Fruit fly (Drosophila melanogaster) whole organism, embryonic: ENCODE results near the gene Myo95E.

Experiments
- CG12744 ChIP-seq: fragments of 200-800 bp; sonication (Bioruptor generic); optimal IDR thresholded peaks from 2 replicates; lab custom pipeline; 2016; ENCODE audit warnings: missing biosample characterization, missing genetic modification characterization
- CG14014 ChIP-seq: fragments of 200-800 bp; sonication (Bioruptor generic); IDR thresholded peaks from 2 replicates; pipeline ENCODE4 v1.3.6; 2022; ENCODE audit warnings: missing biosample characterization, missing genetic modification characterization
- CG14441 ChIP-seq: fragments of 200-800 bp; sonication (Bioruptor generic); IDR thresholded peaks from 2 replicates; pipeline ENCODE4 v1.3.6; 2022; ENCODE audit warnings: missing biosample characterization, missing genetic modification characterization
- CG15696 ChIP-seq: fragments of 200-800 bp; sonication (Bioruptor generic); optimal IDR thresholded peaks from 2 replicates; lab custom pipeline; 2019; ENCODE audit warnings: missing biosample characterization, mild to moderate bottlenecking, missing genetic modification characterization, moderate library complexity
- CG17186 ChIP-seq: fragments of 200-800 bp; sonication (Bioruptor generic); optimal IDR thresholded peaks from 3 replicates; lab custom pipeline; 2017; ENCODE audit warnings: missing biosample characterization, missing genetic modification reagents, missing genetic modification characterization
- CG17568 ChIP-seq: fragments of 200-800 bp; sonication (Bioruptor generic); optimal IDR thresholded peaks from 2 replicates; lab custom pipeline; 2018; ENCODE audit warnings: missing biosample characterization, mild to moderate bottlenecking, missing genetic modification characterization, moderate library complexity
- CG2120 ChIP-seq: fragments of 200-800 bp; sonication (Bioruptor generic); optimal IDR thresholded peaks from 3 replicates; lab custom pipeline; 2016; ENCODE audit warnings: missing biosample characterization, missing genetic modification characterization
- CG2129 ChIP-seq: fragments of 200-800 bp; sonication (Bioruptor generic); IDR thresholded peaks from 2 replicates; pipeline ENCODE4 v1.3.6; 2022; ENCODE audit warnings: missing biosample characterization, missing genetic modification characterization; ENCODE audit not compliant: partially characterized antibody
- CG33213 ChIP-seq: fragments of 200-800 bp; sonication (Bioruptor generic); optimal IDR thresholded peaks from 3 replicates; lab custom pipeline; 2016; ENCODE audit warnings: missing biosample characterization, missing genetic modification characterization
- CG33557 ChIP-seq: fragments of 200-800 bp; sonication (Bioruptor generic); optimal IDR thresholded peaks from 2 replicates; lab custom pipeline; 2019; ENCODE audit warnings: missing biosample characterization, mild to moderate bottlenecking, missing genetic modification characterization, moderate library complexity
- CG4617 ChIP-seq: fragments of 200-800 bp; sonication (Bioruptor generic); optimal IDR thresholded peaks from 3 replicates; lab custom pipeline; 2016; ENCODE audit warnings: missing biosample characterization, missing genetic modification characterization, borderline replicate concordance
- CG4707 ChIP-seq: fragments of 200-800 bp; sonication (Bioruptor generic); optimal IDR thresholded peaks from 2 replicates; lab custom pipeline; 2018; ENCODE audit warnings: missing biosample characterization, mild to moderate bottlenecking, missing genetic modification characterization, moderate library complexity
- CG6765 ChIP-seq: fragments of 200-800 bp; sonication (Bioruptor generic); optimal IDR thresholded peaks from 3 replicates; lab custom pipeline; 2017; ENCODE audit warnings: missing biosample characterization, mild to moderate bottlenecking, missing genetic modification characterization
- CG8089 ChIP-seq: fragments of 200-800 bp; sonication (Bioruptor generic); optimal IDR thresholded peaks from 3 replicates; lab custom pipeline; 2016; ENCODE audit warnings: missing biosample characterization, missing genetic modification characterization
- Dek ChIP-seq: fragments of 200-800 bp; sonication (Bioruptor generic); optimal IDR thresholded peaks from 3 replicates; lab custom pipeline; 2019; ENCODE audit warnings: missing biosample characterization, mild to moderate bottlenecking, missing genetic modification characterization, moderate library complexity
- Dll ChIP-seq: fragments of 200-800 bp; sonication (Bioruptor generic); IDR thresholded peaks from 4 replicates; pipeline ENCODE4 v1.3.6; 2022; ENCODE audit warnings: missing biosample characterization, missing genetic modification characterization; ENCODE audit not compliant: partially characterized antibody
- Fer2 ChIP-seq: fragments of 200-800 bp; sonication (Bioruptor generic); optimal IDR thresholded peaks from 2 replicates; lab custom pipeline; 2018; ENCODE audit warnings: missing biosample characterization, mild to moderate bottlenecking, missing genetic modification characterization, moderate library complexity
- Fer3 ChIP-seq: fragments of 200-800 bp; sonication (Bioruptor generic); optimal IDR thresholded peaks from 2 replicates; lab custom pipeline; 2018; ENCODE audit warnings: missing biosample characterization, mild to moderate bottlenecking, missing genetic modification characterization, moderate library complexity
- HLH3B ChIP-seq: fragments of 200-800 bp; sonication (Bioruptor generic); IDR thresholded peaks from 2 replicates; pipeline ENCODE4 v1.3.6; 2022; ENCODE audit warnings: missing biosample characterization, missing genetic modification characterization
- Hr51 ChIP-seq, 2 experiments: fragments of 200-800 bp; sonication (Bioruptor generic); optimal IDR thresholded peaks; 2 replicates in 1 of 2; 3 replicates in 1 of 2; lab custom pipeline; 2016 to 2018; ENCODE audit warnings: missing biosample characterization in 2 of 2, missing genetic modification characterization in 2 of 2, mild to moderate bottlenecking in 1 of 2, moderate library complexity in 1 of 2
- Mad ChIP-seq: fragments of 200-800 bp; sonication (Bioruptor generic); optimal IDR thresholded peaks from 2 replicates; lab custom pipeline; 2016; ENCODE audit warnings: missing biosample characterization, missing genetic modification characterization
- Nf-YB ChIP-seq: fragments of 200-800 bp; sonication (Bioruptor generic); optimal IDR thresholded peaks from 3 replicates; lab custom pipeline; 2019; ENCODE audit warnings: missing biosample characterization, mild to moderate bottlenecking, missing genetic modification characterization, moderate library complexity
- Poxn ChIP-seq: fragments of 200-800 bp; sonication (Bioruptor generic); IDR thresholded peaks from 2 replicates; pipeline ENCODE4 v1.3.6; 2022; ENCODE audit warnings: missing biosample characterization, missing genetic modification characterization
- Sin3A ChIP-seq: fragments of >200 bp; optimal IDR thresholded peaks from 2 replicates; lab custom pipeline; 2018
- Ssrp ChIP-seq: fragments of 200-800 bp; sonication (Bioruptor generic); optimal IDR thresholded peaks from 2 replicates; lab custom pipeline; 2018; ENCODE audit warnings: missing biosample characterization, mild to moderate bottlenecking, missing genetic modification characterization, moderate library complexity
- Tbp ChIP-seq: fragments of >200 bp; optimal IDR thresholded peaks from 2 replicates; lab custom pipeline; 2018; ENCODE audit warnings: missing biosample characterization, missing genetic modification characterization
- Usf ChIP-seq: fragments of 200-800 bp; sonication (Bioruptor generic); optimal IDR thresholded peaks from 2 replicates; lab custom pipeline; 2017; ENCODE audit warnings: missing genotype, missing biosample characterization, missing genetic modification characterization
- amos ChIP-seq: fragments of 200-800 bp; sonication (Bioruptor generic); IDR thresholded peaks from 2 replicates; pipeline ENCODE4 v1.3.6; 2022; ENCODE audit warnings: missing biosample characterization, missing genetic modification characterization; ENCODE audit not compliant: partially characterized antibody
- ash1 ChIP-seq: fragments of 200-800 bp; sonication (Bioruptor generic); optimal IDR thresholded peaks from 2 replicates; lab custom pipeline; 2018; ENCODE audit warnings: missing biosample characterization, mild to moderate bottlenecking, missing genetic modification characterization
- br ChIP-seq: fragments of >200 bp; optimal IDR thresholded peaks from 2 replicates; lab custom pipeline; 2017
- cad ChIP-seq: fragments of >200 bp; optimal IDR thresholded peaks from 2 replicates; lab custom pipeline; 2017; ENCODE audit warnings: missing biosample characterization, missing genetic modification characterization
- crol ChIP-seq: fragments of 200-800 bp; sonication (Bioruptor generic); IDR thresholded peaks from 2 replicates; pipeline ENCODE4 v1.3.6; 2022; ENCODE audit warnings: missing biosample characterization, missing genetic modification characterization
- en ChIP-seq: fragments of 200-800 bp; sonication (Bioruptor generic); optimal IDR thresholded peaks from 2 replicates; lab custom pipeline; 2016; ENCODE audit warnings: missing biosample characterization, missing genetic modification characterization
- fd102C ChIP-seq: fragments of 200-800 bp; sonication (Bioruptor generic); optimal IDR thresholded peaks from 2 replicates; lab custom pipeline; 2018; ENCODE audit warnings: missing biosample characterization, mild to moderate bottlenecking, missing genetic modification characterization, moderate library complexity
- fd3F ChIP-seq: fragments of 200-800 bp; sonication (Bioruptor generic); optimal IDR thresholded peaks from 2 replicates; lab custom pipeline; 2018; ENCODE audit warnings: missing biosample characterization, mild to moderate bottlenecking, missing genetic modification characterization, moderate library complexity
- fd64A ChIP-seq: fragments of 200-800 bp; sonication (Bioruptor generic); optimal IDR thresholded peaks from 3 replicates; lab custom pipeline; 2018; ENCODE audit warnings: missing biosample characterization, mild to moderate bottlenecking, missing genetic modification characterization
- gt ChIP-seq: fragments of 200-800 bp; sonication (Bioruptor generic); IDR thresholded peaks from 2 replicates; pipeline ENCODE4 v1.3.6; 2022; ENCODE audit warnings: missing biosample characterization, missing genetic modification characterization
- insv ChIP-seq, 2 experiments: fragments of 200-800 bp; sonication (Bioruptor generic); optimal IDR thresholded peaks; 3 replicates each; lab custom pipeline; 2016 to 2018; ENCODE audit warnings: missing biosample characterization in 2 of 2, missing genetic modification characterization in 2 of 2
- kah ChIP-seq: fragments of 200-800 bp; sonication (Bioruptor generic); optimal IDR thresholded peaks from 2 replicates; lab custom pipeline; 2018; ENCODE audit warnings: missing biosample characterization, mild to moderate bottlenecking, missing genetic modification characterization
- kni ChIP-seq: fragments of 200-800 bp; sonication (Bioruptor generic); optimal IDR thresholded peaks from 3 replicates; lab custom pipeline; 2017; ENCODE audit warnings: mild to moderate bottlenecking, missing biosample characterization, missing genetic modification reagents, missing genetic modification characterization
- lbe ChIP-seq: fragments of 200-800 bp; sonication (Bioruptor generic); optimal IDR thresholded peaks from 2 replicates; lab custom pipeline; 2016; ENCODE audit warnings: missing biosample characterization, mild to moderate bottlenecking, missing genetic modification characterization
- lilli ChIP-seq: fragments of 200-800 bp; sonication (Bioruptor generic); optimal IDR thresholded peaks from 3 replicates; lab custom pipeline; 2016; ENCODE audit warnings: missing biosample characterization, missing genetic modification characterization
- mirr ChIP-seq: fragments of 200-800 bp; sonication (Bioruptor generic); optimal IDR thresholded peaks from 3 replicates; lab custom pipeline; 2018; ENCODE audit warnings: missing biosample characterization, mild to moderate bottlenecking, missing genetic modification characterization
- nerfin-1 ChIP-seq: fragments of 200-800 bp; sonication (Bioruptor generic); optimal IDR thresholded peaks from 3 replicates; lab custom pipeline; 2019; ENCODE audit warnings: missing biosample characterization, mild to moderate bottlenecking, missing genetic modification characterization, moderate library complexity
- sima ChIP-seq: fragments of 200-800 bp; sonication (Bioruptor generic); optimal IDR thresholded peaks from 2 replicates; lab custom pipeline; 2016; ENCODE audit warnings: missing biosample characterization, missing genetic modification characterization
- sob ChIP-seq: fragments of 200-800 bp; sonication (Bioruptor generic); IDR thresholded peaks from 2 replicates; pipeline ENCODE4 v1.3.6; 2022; ENCODE audit warnings: missing biosample characterization, missing genetic modification characterization
- tna ChIP-seq: fragments of 200-800 bp; sonication (Bioruptor generic); IDR thresholded peaks from 2 replicates; pipeline ENCODE4 v1.3.6; 2022; ENCODE audit warnings: missing biosample characterization, missing genetic modification characterization; ENCODE audit not compliant: partially characterized antibody
- toy ChIP-seq: fragments of 200-800 bp; sonication (Bioruptor generic); IDR thresholded peaks from 2 replicates; pipeline ENCODE4 v1.3.6; 2022; ENCODE audit warnings: missing biosample characterization, missing genetic modification characterization
- unc-4 ChIP-seq: fragments of 200-800 bp; sonication (Bioruptor generic); IDR thresholded peaks from 2 replicates; pipeline ENCODE4 v1.3.6; 2022; ENCODE audit warnings: missing biosample characterization, missing genetic modification characterization; ENCODE audit not compliant: partially characterized antibody
- vvl ChIP-seq: fragments of 200-800 bp; sonication (Bioruptor generic); IDR thresholded peaks from 2 replicates; pipeline ENCODE4 v1.3.6; 2022; ENCODE audit warnings: missing biosample characterization, missing genetic modification characterization
- wor ChIP-seq: fragments of 200-800 bp; sonication (Bioruptor generic); IDR thresholded peaks from 2 replicates; pipeline ENCODE4 v1.3.6; 2022; ENCODE audit warnings: missing biosample characterization, missing genetic modification characterization

Myo95E gene

DNA sequence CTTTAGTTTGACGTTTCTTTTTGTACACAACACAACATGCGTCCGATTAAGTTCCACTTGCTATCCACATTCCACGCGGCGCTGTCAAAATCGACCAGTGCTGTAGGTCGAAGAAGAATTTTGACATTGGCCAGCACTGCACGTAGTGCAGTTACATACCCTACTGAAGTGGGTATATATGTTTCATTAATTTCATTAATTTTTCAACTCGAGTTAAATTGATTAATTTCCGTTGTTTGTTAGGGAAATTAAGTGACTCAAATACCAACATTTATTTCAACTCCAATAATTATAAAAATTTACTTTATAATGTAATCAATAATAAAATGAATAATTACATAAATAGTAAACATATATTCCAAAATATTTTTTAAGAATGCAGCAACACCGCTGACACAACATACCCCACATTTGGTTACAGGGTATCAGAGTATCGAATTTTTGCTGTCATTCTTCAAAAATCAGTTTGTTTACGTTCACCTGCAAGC lies 52.4 kb downstream of the Myo95E start, which contains the start of the genes eIF4EHP and CG18428 (continued):
- TF ChIP-seq sob (GFP tag; lab: Robert Waterston, UW): no peak
- no peak for TF ChIP-seq Tbp
- TF ChIP-seq lbe (GFP tag; lab: Kevin White, UChicago): peak; percentile 97
- TF ChIP-seq CG14441: no peak
- peak; percentile 85 for TF ChIP-seq CG33213 (GFP tag; lab: Kevin White, UChicago)
- TF ChIP-seq ash1 (GFP tag; lab: Kevin White, UChicago): peak; percentile 92
- no peak for TF ChIP-seq Dll
- TF ChIP-seq Mad (GFP tag; lab: Kevin White, UChicago): peak; percentile 84
- peak; percentile 36 for TF ChIP-seq sima (GFP tag; lab: Kevin White, UChicago)
- no peak for TF ChIP-seq amos (GFP tag; lab: Robert Waterston, UW)
- no peak for TF ChIP-seq tna (GFP tag; lab: Robert Waterston, UW)
- TF ChIP-seq CG8089 (GFP tag; lab: Kevin White, UChicago): peak; percentile 65
- TF ChIP-seq kah (GFP tag; lab: Kevin White, UChicago): peak; percentile 98
- TF ChIP-seq Fer2 (tag; lab: Kevin White, UChicago): peak; percentile 100
- TF ChIP-seq kni: peak; percentile 98
- TF ChIP-seq insv (GFP tag; optimal IDR thresholded peaks at IDR 0.05; lab: Kevin White, UChicago): peak in 1 of 2 experiments; percentile 88
- TF ChIP-seq Dek (tag; lab: Kevin White, UChicago): peak; percentile 99
- peak; percentile 91 for TF ChIP-seq fd102C (GFP tag; lab: Kevin White, UChicago)
- TF ChIP-seq CG2120 (GFP tag; lab: Kevin White, UChicago): peak; percentile 98
- TF ChIP-seq CG17568: peak; percentile 98
- no peak for TF ChIP-seq crol (GFP tag; lab: Robert Waterston, UW)
- no peak for TF ChIP-seq wor (GFP tag; lab: Robert Waterston, UW)
- no peak for TF ChIP-seq CG14014
- peak; percentile 98 for TF ChIP-seq CG6765
- peak; percentile 90 for TF ChIP-seq fd64A (GFP tag; lab: Kevin White, UChicago)
- TF ChIP-seq CG4707: peak; percentile 97
- TF ChIP-seq Ssrp (tag; lab: Kevin White, UChicago): peak; percentile 100
- peak; percentile 99 for TF ChIP-seq Usf (GFP tag; lab: Kevin White, UChicago)
- TF ChIP-seq CG33557 (GFP tag; lab: Kevin White, UChicago): peak; percentile 100
- peak; percentile 100 for TF ChIP-seq fd3F
- no peak for TF ChIP-seq cad (GFP tag; lab: Kevin White, UChicago)
- TF ChIP-seq CG4617 (GFP tag; lab: Kevin White, UChicago): peak; percentile 96
- no peak for TF ChIP-seq CG2129 (GFP tag; lab: Robert Waterston, UW)
- TF ChIP-seq mirr (GFP tag; lab: Kevin White, UChicago): peak; percentile 98
- no peak for TF ChIP-seq vvl (GFP tag; lab: Robert Waterston, UW)
- peak; percentile 99 for TF ChIP-seq nerfin-1 (tag; lab: Kevin White, UChicago)
- peak; percentile 90 for TF ChIP-seq CG17186 (GFP tag; lab: Kevin White, UChicago)
- 0 out of 2 replicates have a peak, but pooled peaks have one; percentile 97 for TF ChIP-seq Poxn (GFP tag; lab: Robert Waterston, UW)
- TF ChIP-seq en: peak; percentile 69
- no peak; the same call in 1 of the 2 replicates for TF ChIP-seq toy
- no peak for TF ChIP-seq gt
- peak; percentile 84 for TF ChIP-seq CG12744 (GFP tag; lab: Kevin White, UChicago)
- TF ChIP-seq HLH3B: no peak
- peak; percentile 92 for TF ChIP-seq Nf-YB (GFP tag; lab: Kevin White, UChicago)
- TF ChIP-seq CG15696 (tag; lab: Kevin White, UChicago): peak; percentile 100
- TF ChIP-seq lilli (GFP tag; lab: Kevin White, UChicago): peak; percentile 97
- TF ChIP-seq unc-4: no peak
- peak; percentile 100 for TF ChIP-seq Fer3 (tag; lab: Kevin White, UChicago)
- TF ChIP-seq Hr51 (GFP tag; optimal IDR thresholded peaks at IDR 0.05; lab: Kevin White, UChicago): peak; percentile 90 to 100
- no peak for TF ChIP-seq br (lab: Kevin White, UChicago)
- TF ChIP-seq Sin3A (lab: Kevin White, UChicago): no peak
